Worm (Caenorhabditis elegans) whole organism, L1 larva: ENCODE results near the gene T01C4.8.

Experiments
- alr-1 ChIP-seq: fragments of 200-800 bp; sonication (Bioruptor generic); optimal IDR thresholded peaks from 2 replicates; lab custom pipeline; 2018; ENCODE audit warnings: borderline replicate concordance, mild to moderate bottlenecking, missing genetic modification characterization, missing compliant biosample characterization
- aly-2 ChIP-seq: fragments of 150-350 bp; optimal IDR thresholded peaks from 2 replicates; lab custom pipeline; 2014; ENCODE audit warnings: missing biosample characterization, missing genetic modification characterization
- blmp-1 ChIP-seq: fragments of 150-350 bp; optimal IDR thresholded peaks from 2 replicates; lab custom pipeline; 2014; ENCODE audit warnings: missing biosample characterization, missing genetic modification characterization
- egl-27 ChIP-seq, 2 experiments: fragments of 150-350 bp in 1 of 2; sonication (generic microtip); optimal IDR thresholded peaks; 3 replicates each; lab custom pipeline; 2017 to 2018; ENCODE audit warnings: missing biosample characterization in 2 of 2, missing genetic modification characterization in 2 of 2, missing genetic modification reagents in 2 of 2
- fkh-8 ChIP-seq: sonication (generic microtip); optimal IDR thresholded peaks from 2 replicates; lab custom pipeline; 2016; ENCODE audit warnings: mild to moderate bottlenecking, missing genetic modification characterization, missing compliant biosample characterization
- fos-1 ChIP-seq: fragments of 150-350 bp; optimal IDR thresholded peaks from 2 replicates; lab custom pipeline; 2014; ENCODE audit warnings: missing biosample characterization, missing genetic modification characterization
- lin-14 ChIP-seq: fragments of 200-800 bp; sonication (Bioruptor generic); optimal IDR thresholded peaks from 2 replicates; lab custom pipeline; 2018; ENCODE audit warnings: mild to moderate bottlenecking, missing genetic modification characterization, moderate library complexity, missing compliant biosample characterization
- nhr-12 ChIP-seq: sonication (generic microtip); optimal IDR thresholded peaks from 2 replicates; lab custom pipeline; 2017; ENCODE audit warnings: missing biosample characterization, missing genetic modification characterization
- unc-62 ChIP-seq: fragments of 150-350 bp; optimal IDR thresholded peaks from 2 replicates; lab custom pipeline; 2014; ENCODE audit warnings: missing biosample characterization, missing genetic modification reagents, missing genetic modification characterization
- zag-1 ChIP-seq: fragments of 150-350 bp; optimal IDR thresholded peaks from 2 replicates; lab custom pipeline; 2014; ENCODE audit warnings: missing biosample characterization, missing genetic modification characterization

ce11 chrV:7157089-7157488 lies 27.7 kb upstream of the T01C4.8 start, which contains the start of gene ugt-39:
- TF ChIP-seq unc-62 (GFP tag; lab: Kevin White, UChicago) = no peak
- TF ChIP-seq alr-1 = no peak
- TF ChIP-seq fkh-8 (tag; lab: Kevin White, UChicago) = no peak
- TF ChIP-seq aly-2 (tag; lab: Kevin White, UChicago) = no peak
- no peak for TF ChIP-seq zag-1 (tag; lab: Kevin White, UChicago)
- no peak for TF ChIP-seq fos-1 (tag; lab: Kevin White, UChicago)
- no peak for TF ChIP-seq nhr-12 (tag; lab: Kevin White, UChicago)
- peak; percentile 41 for TF ChIP-seq lin-14 (GFP tag; lab: Kevin White, UChicago)
- TF ChIP-seq egl-27 (tag; optimal IDR thresholded peaks at IDR 0.05; lab: Kevin White, UChicago) = no peak
- no peak for TF ChIP-seq blmp-1
